Fruit fly (Drosophila melanogaster) whole organism, embryonic: ENCODE results near the gene CG18545.

Experiments used
- CG14014 ChIP-seq: fragments of 200-800 bp; sonication (Bioruptor generic); IDR thresholded peaks from 2 replicates; pipeline ENCODE4 v1.3.6; 2022; ENCODE audit warnings: missing biosample characterization, missing genetic modification characterization
- MESR4 ChIP-seq: fragments of 200-800 bp; sonication (Bioruptor generic); optimal IDR thresholded peaks from 2 replicates; lab custom pipeline; 2018; ENCODE audit warnings: missing biosample characterization, mild to moderate bottlenecking, missing genetic modification characterization, moderate library complexity
- PHDP ChIP-seq: fragments of 200-800 bp; sonication (Bioruptor generic); optimal IDR thresholded peaks from 3 replicates; lab custom pipeline; 2018; ENCODE audit warnings: missing biosample characterization, mild to moderate bottlenecking, missing genetic modification characterization, moderate library complexity
- bcd ChIP-seq: fragments of 200-800 bp; sonication (Bioruptor generic); optimal IDR thresholded peaks from 2 replicates; lab custom pipeline; 2017; ENCODE audit warnings: missing biosample characterization, mild to moderate bottlenecking, missing genetic modification characterization
- chif ChIP-seq, 2 experiments: fragments of 200-800 bp; sonication (Bioruptor generic); optimal IDR thresholded peaks; 3 replicates each; lab custom pipeline; 2016; ENCODE audit warnings: missing biosample characterization in 2 of 2, missing genetic modification characterization in 2 of 2
- crol ChIP-seq: fragments of 200-800 bp; sonication (Bioruptor generic); IDR thresholded peaks from 2 replicates; pipeline ENCODE4 v1.3.6; 2022; ENCODE audit warnings: missing biosample characterization, missing genetic modification characterization
- her ChIP-seq: fragments of 200-800 bp; sonication (Bioruptor generic); optimal IDR thresholded peaks from 2 replicates; lab custom pipeline; 2016; ENCODE audit warnings: missing biosample characterization, missing genetic modification characterization
- hth ChIP-seq: fragments of >200 bp; optimal IDR thresholded peaks from 2 replicates; lab custom pipeline; 2017; ENCODE audit warnings: inconsistent platforms
- pzg ChIP-seq: fragments of 200-800 bp; sonication (Bioruptor generic); optimal IDR thresholded peaks from 3 replicates; lab custom pipeline; 2018; ENCODE audit warnings: missing biosample characterization, mild to moderate bottlenecking, missing genetic modification characterization, moderate library complexity
- sens-2 ChIP-seq: fragments of 200-800 bp; sonication (Bioruptor generic); IDR thresholded peaks from 2 replicates; pipeline ENCODE4 v1.3.6; 2022; ENCODE audit warnings: missing biosample characterization, missing genetic modification characterization

dm6 chr3R:10351960-10352458 lies 11.3 kb downstream of the CG18545 start:
- TF ChIP-seq hth (no peak), MESR4 (GFP tag; lab: Kevin White, UChicago) (no peak), pzg (GFP tag; lab: Kevin White, UChicago) (no peak), CG14014 (GFP tag; lab: Robert Waterston, UW) (no peak), her (GFP tag; lab: Kevin White, UChicago) (no peak), chif (GFP tag; optimal IDR thresholded peaks at IDR 0.05; lab: Kevin White, UChicago) (no peak), crol (GFP tag; lab: Robert Waterston, UW) (no peak), PHDP (tag; lab: Kevin White, UChicago) (no peak), sens-2 (GFP tag; lab: Robert Waterston, UW) (no peak), bcd (GFP tag; lab: Kevin White, UChicago) (no peak)
